Worm (Caenorhabditis elegans) whole organism, L2 larva: ENCODE measurements around the gene ZK596.3.
A peak's percentile ranks its signal among the peaks of the same experiment; 100 is the strongest.

ENCODE experiments used
- mdl-1 ChIP-seq, 2 experiments: fragments of 150-350 bp in 1 of 2; sonication (generic microtip) in 1 of 2; optimal IDR thresholded peaks; 2 replicates each; lab custom pipeline; 2017; ENCODE audit warnings: missing biosample characterization in 2 of 2, missing genetic modification characterization in 2 of 2
- nhr-11 ChIP-seq: fragments of 150-350 bp; optimal IDR thresholded peaks from 2 replicates; lab custom pipeline; 2014; ENCODE audit warnings: missing biosample characterization, missing genetic modification characterization

DNA sequence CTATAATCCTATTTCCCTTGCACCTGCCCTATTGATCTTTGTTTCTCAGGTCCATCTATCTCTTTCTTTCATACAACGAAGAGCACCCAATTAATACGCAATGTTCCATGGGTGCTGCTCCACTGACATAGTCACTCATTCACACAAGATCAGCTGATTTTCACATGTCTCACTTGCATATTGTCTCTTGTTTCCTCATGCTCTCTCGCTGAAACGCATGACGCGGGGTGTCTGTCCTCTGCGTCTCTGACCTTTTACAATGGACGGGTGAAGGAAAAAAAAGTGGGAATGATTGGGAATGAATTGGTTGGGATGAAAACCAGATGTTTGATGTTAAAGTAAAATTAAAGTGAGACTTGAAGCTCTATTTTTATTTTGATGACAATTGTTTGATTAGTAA, 31.2 kb upstream of the ZK596.3 start:
- no peak for TF ChIP-seq nhr-11
- peak in 1 of 2 experiments; percentile 86 for TF ChIP-seq mdl-1 (tag; optimal IDR thresholded peaks at IDR 0.05; lab: Kevin White, UChicago)
